Fruit fly (Drosophila melanogaster) whole organism, pupa: ENCODE data around the gene t-Grip84.

Experiments
- CG13204 ChIP-seq: fragments of 200-800 bp; sonication (Bioruptor generic); optimal IDR thresholded peaks from 2 replicates; lab custom pipeline; 2018; ENCODE audit warnings: missing biosample characterization, mild to moderate bottlenecking, missing genetic modification characterization, moderate library complexity
- CG14655 ChIP-seq: fragments of 200-800 bp; sonication (Bioruptor generic); optimal IDR thresholded peaks from 3 replicates; lab custom pipeline; 2017; ENCODE audit warnings: mild to moderate bottlenecking, missing biosample characterization, missing genetic modification reagents, missing genetic modification characterization
- CG15710 ChIP-seq: fragments of 200-800 bp; sonication (Bioruptor generic); optimal IDR thresholded peaks from 2 replicates; lab custom pipeline; 2018; ENCODE audit warnings: missing biosample characterization, mild to moderate bottlenecking, missing genetic modification characterization, moderate library complexity
- CG34367 ChIP-seq: fragments of 200-800 bp; sonication (Bioruptor generic); optimal IDR thresholded peaks from 2 replicates; lab custom pipeline; 2018; ENCODE audit warnings: missing biosample characterization, mild to moderate bottlenecking, missing genetic modification characterization
- CG4496 ChIP-seq: fragments of 200-800 bp; sonication (Bioruptor generic); IDR thresholded peaks from 3 replicates; pipeline ENCODE4 v1.3.6; 2022; ENCODE audit warnings: missing biosample characterization, missing genetic modification characterization
- CG8159 ChIP-seq: fragments of 200-800 bp; sonication (Bioruptor generic); optimal IDR thresholded peaks from 3 replicates; lab custom pipeline; 2018; ENCODE audit warnings: missing biosample characterization, mild to moderate bottlenecking, missing genetic modification characterization, moderate library complexity
- CG8301 ChIP-seq: fragments of 200-800 bp; sonication (Bioruptor generic); optimal IDR thresholded peaks from 2 replicates; lab custom pipeline; 2018; ENCODE audit warnings: missing biosample characterization, mild to moderate bottlenecking, missing genetic modification characterization
- CG9948 ChIP-seq: fragments of 200-800 bp; sonication (Bioruptor generic); optimal IDR thresholded peaks from 2 replicates; lab custom pipeline; 2018; ENCODE audit warnings: missing biosample characterization, mild to moderate bottlenecking, missing genetic modification characterization, moderate library complexity
- EcR ChIP-seq: fragments of 200-800 bp; sonication (Bioruptor generic); optimal IDR thresholded peaks from 3 replicates; lab custom pipeline; 2019; ENCODE audit warnings: missing biosample characterization, missing genetic modification characterization, mild to moderate bottlenecking, moderate library complexity, missing genetic modification reagents
- Ets98B ChIP-seq: fragments of 200-800 bp; sonication (Bioruptor generic); IDR thresholded peaks from 2 replicates; pipeline ENCODE4 v1.3.6; 2022; ENCODE audit warnings: missing biosample characterization, missing genetic modification characterization
- Snoo ChIP-seq: fragments of 200-800 bp; sonication (Bioruptor generic); optimal IDR thresholded peaks from 3 replicates; lab custom pipeline; 2017; ENCODE audit warnings: missing biosample characterization, mild to moderate bottlenecking, missing genetic modification characterization, inconsistent platforms
- fd96Ca ChIP-seq: fragments of 200-800 bp; sonication (Bioruptor generic); IDR thresholded peaks from 3 replicates; pipeline ENCODE4 v1.3.6; 2022; ENCODE audit warnings: missing biosample characterization, missing genetic modification characterization
- gl ChIP-seq: fragments of 200-800 bp; sonication (Bioruptor generic); optimal IDR thresholded peaks from 2 replicates; lab custom pipeline; 2018; ENCODE audit warnings: missing biosample characterization, mild to moderate bottlenecking, missing genetic modification characterization

- no peak for TF ChIP-seq CG34367
- no peak for TF ChIP-seq CG9948 (tag; lab: Kevin White, UChicago)
- TF ChIP-seq CG8159 (tag; lab: Kevin White, UChicago): no peak
- TF ChIP-seq CG8301 (tag; lab: Kevin White, UChicago): no peak
- no peak for TF ChIP-seq Snoo (tag; lab: Kevin White, UChicago)
- no peak for TF ChIP-seq fd96Ca
- TF ChIP-seq CG14655 (GFP tag; lab: Kevin White, UChicago): no peak
- TF ChIP-seq gl (tag; lab: Kevin White, UChicago): no peak
- TF ChIP-seq EcR: no peak
- TF ChIP-seq CG13204 (GFP tag; lab: Kevin White, UChicago): no peak
- TF ChIP-seq CG15710 (tag; lab: Kevin White, UChicago): no peak
- TF ChIP-seq CG4496: no peak
- TF ChIP-seq Ets98B (GFP tag; lab: Robert Waterston, UW): no peak
These were observed 30.2 kb downstream of the t-Grip84 start for dm6 chr3L:7560580-7560979.
